Fruit fly (Drosophila melanogaster) whole organism, embryonic: ENCODE data around the gene CG14442.
A peak's percentile ranks its signal among the peaks of the same experiment; 100 is the strongest.

ENCODE experiments used
- Adf1 ChIP-seq: fragments of 200-800 bp; sonication (Bioruptor generic); IDR thresholded peaks from 2 replicates; pipeline ENCODE4 v1.3.6; 2022; ENCODE audit warnings: missing biosample characterization, missing genetic modification characterization
- Asciz ChIP-seq: fragments of 200-800 bp; sonication (Bioruptor generic); optimal IDR thresholded peaks from 2 replicates; lab custom pipeline; 2017; ENCODE audit warnings: missing biosample characterization, mild to moderate bottlenecking, missing genetic modification characterization, missing genetic modification reagents
- CG10267 ChIP-seq: fragments of 200-800 bp; sonication (Bioruptor generic); optimal IDR thresholded peaks from 2 replicates; lab custom pipeline; 2018; ENCODE audit warnings: missing biosample characterization, mild to moderate bottlenecking, missing genetic modification characterization, moderate library complexity
- CG10321 ChIP-seq: fragments of 200-800 bp; sonication (Bioruptor generic); IDR thresholded peaks from 2 replicates; pipeline ENCODE4 v1.3.6; 2022; ENCODE audit warnings: missing biosample characterization, missing genetic modification characterization
- CG10543 ChIP-seq: fragments of 200-800 bp; sonication (Bioruptor generic); optimal IDR thresholded peaks from 3 replicates; lab custom pipeline; 2017; ENCODE audit warnings: missing biosample characterization, mild to moderate bottlenecking, missing genetic modification characterization, moderate library complexity
- CG11504 ChIP-seq: fragments of 200-800 bp; sonication (Bioruptor generic); optimal IDR thresholded peaks from 3 replicates; lab custom pipeline; 2019; ENCODE audit warnings: missing biosample characterization, mild to moderate bottlenecking, missing genetic modification characterization, moderate library complexity
- CG14441 ChIP-seq: fragments of 200-800 bp; sonication (Bioruptor generic); IDR thresholded peaks from 2 replicates; pipeline ENCODE4 v1.3.6; 2022; ENCODE audit warnings: missing biosample characterization, missing genetic modification characterization
- CG15011 ChIP-seq: fragments of 200-800 bp; sonication (Bioruptor generic); optimal IDR thresholded peaks from 3 replicates; lab custom pipeline; 2018; ENCODE audit warnings: missing biosample characterization, mild to moderate bottlenecking, missing genetic modification characterization
- CG15269 ChIP-seq: fragments of 200-800 bp; sonication (Bioruptor generic); optimal IDR thresholded peaks from 2 replicates; lab custom pipeline; 2018; ENCODE audit warnings: missing biosample characterization, mild to moderate bottlenecking, missing genetic modification characterization, moderate library complexity
- CG17385 ChIP-seq: fragments of 200-800 bp; sonication (Bioruptor generic); optimal IDR thresholded peaks from 3 replicates; lab custom pipeline; 2018; ENCODE audit warnings: missing biosample characterization, mild to moderate bottlenecking, missing genetic modification characterization
- CG34376 ChIP-seq: fragments of 200-800 bp; sonication (Bioruptor generic); optimal IDR thresholded peaks from 2 replicates; lab custom pipeline; 2018; ENCODE audit warnings: missing biosample characterization, mild to moderate bottlenecking, missing genetic modification characterization
- CG6813 ChIP-seq: fragments of 200-800 bp; sonication (Bioruptor generic); optimal IDR thresholded peaks from 2 replicates; lab custom pipeline; 2017; ENCODE audit warnings: missing biosample characterization, missing genetic modification characterization, mild to moderate bottlenecking, moderate library complexity, missing genetic modification reagents
- CG7556 ChIP-seq: fragments of 200-800 bp; sonication (Bioruptor generic); optimal IDR thresholded peaks from 2 replicates; lab custom pipeline; 2017; ENCODE audit warnings: missing biosample characterization, mild to moderate bottlenecking, missing genetic modification characterization
- CG8281 ChIP-seq: fragments of 200-800 bp; sonication (Bioruptor generic); optimal IDR thresholded peaks from 2 replicates; lab custom pipeline; 2018; ENCODE audit warnings: missing biosample characterization, mild to moderate bottlenecking, missing genetic modification characterization, moderate library complexity
- CG8290 ChIP-seq, 3 experiments: fragments of 200-800 bp; sonication (Bioruptor generic); optimal IDR thresholded peaks; 2 replicates each; lab custom pipeline; 2016 to 2019; ENCODE audit warnings: missing biosample characterization in 3 of 3, missing genetic modification characterization in 3 of 3, mild to moderate bottlenecking in 2 of 3, moderate library complexity in 1 of 3
- Deaf1 ChIP-seq: fragments of 200-800 bp; optimal IDR thresholded peaks from 3 replicates; lab custom pipeline; 2019; ENCODE audit warnings: missing biosample characterization, mild to moderate bottlenecking, missing genetic modification characterization, moderate library complexity
- Fer1 ChIP-seq: fragments of 200-800 bp; sonication (Bioruptor generic); optimal IDR thresholded peaks from 2 replicates; lab custom pipeline; 2017; ENCODE audit warnings: missing biosample characterization, mild to moderate bottlenecking, missing genetic modification characterization
- Fer2 ChIP-seq: fragments of 200-800 bp; sonication (Bioruptor generic); optimal IDR thresholded peaks from 2 replicates; lab custom pipeline; 2018; ENCODE audit warnings: missing biosample characterization, mild to moderate bottlenecking, missing genetic modification characterization, moderate library complexity
- HmgD ChIP-seq: fragments of 200-800 bp; sonication (Bioruptor generic); optimal IDR thresholded peaks from 3 replicates; lab custom pipeline; 2016; ENCODE audit warnings: missing biosample characterization, missing genetic modification characterization
- Hmx ChIP-seq: fragments of 200-800 bp; sonication (Bioruptor generic); optimal IDR thresholded peaks from 2 replicates; lab custom pipeline; 2016; ENCODE audit warnings: missing biosample characterization, missing genetic modification characterization
- Jarid2 ChIP-seq: fragments of 200-800 bp; sonication (Bioruptor generic); optimal IDR thresholded peaks from 3 replicates; lab custom pipeline; 2017; ENCODE audit warnings: mild to moderate bottlenecking, missing biosample characterization, missing genetic modification reagents, missing genetic modification characterization
- Ravus ChIP-seq: fragments of 200-800 bp; sonication (Bioruptor generic); IDR thresholded peaks from 2 replicates; pipeline ENCODE4 v1.3.6; 2022; ENCODE audit warnings: missing biosample characterization, missing genetic modification characterization
- Side ChIP-seq: fragments of 200-800 bp; sonication (Bioruptor generic); optimal IDR thresholded peaks from 2 replicates; lab custom pipeline; 2016; ENCODE audit warnings: missing biosample characterization, missing genetic modification characterization
- Spps ChIP-seq: fragments of 200-800 bp; sonication (Bioruptor generic); optimal IDR thresholded peaks from 2 replicates; lab custom pipeline; 2018; ENCODE audit warnings: missing biosample characterization, mild to moderate bottlenecking, missing genetic modification characterization
- Ssrp ChIP-seq: fragments of 200-800 bp; sonication (Bioruptor generic); optimal IDR thresholded peaks from 2 replicates; lab custom pipeline; 2018; ENCODE audit warnings: missing biosample characterization, mild to moderate bottlenecking, missing genetic modification characterization, moderate library complexity
- abd-A ChIP-seq: fragments of 200-800 bp; sonication (Bioruptor generic); optimal IDR thresholded peaks from 3 replicates; lab custom pipeline; 2019; ENCODE audit warnings: missing biosample characterization, mild to moderate bottlenecking, missing genetic modification characterization, moderate library complexity
- bab2 ChIP-seq: fragments of 200-800 bp; sonication (Bioruptor generic); optimal IDR thresholded peaks from 2 replicates; lab custom pipeline; 2016; ENCODE audit warnings: missing biosample characterization, missing genetic modification characterization
- bowl ChIP-seq: fragments of 200-800 bp; sonication (Bioruptor generic); IDR thresholded peaks from 2 replicates; pipeline ENCODE4 v1.3.6; 2022; ENCODE audit warnings: missing biosample characterization, missing genetic modification characterization
- caup ChIP-seq: fragments of 200-800 bp; sonication (Bioruptor generic); optimal IDR thresholded peaks from 3 replicates; lab custom pipeline; 2017; ENCODE audit warnings: missing biosample characterization, mild to moderate bottlenecking, missing genetic modification characterization, moderate library complexity; ENCODE audit not compliant: severe bottlenecking
- cg ChIP-seq: fragments of 200-800 bp; sonication (Bioruptor generic); optimal IDR thresholded peaks from 3 replicates; lab custom pipeline; 2019; ENCODE audit warnings: missing biosample characterization, mild to moderate bottlenecking, missing genetic modification characterization, moderate library complexity
- chinmo ChIP-seq: fragments of 200-800 bp; sonication (Bioruptor generic); IDR thresholded peaks from 4 replicates; pipeline ENCODE4 v1.3.6; 2022; ENCODE audit warnings: missing biosample characterization, missing genetic modification characterization; ENCODE audit not compliant: partially characterized antibody
- cwo ChIP-seq: fragments of 200-800 bp; sonication (Bioruptor generic); optimal IDR thresholded peaks from 3 replicates; lab custom pipeline; 2017; ENCODE audit warnings: missing biosample characterization, missing genetic modification characterization, mild to moderate bottlenecking, moderate library complexity, missing genetic modification reagents
- eve ChIP-seq, 2 experiments: fragments of >200 bp; optimal IDR thresholded peaks; 2 replicates each; lab custom pipeline; 2017; ENCODE audit warnings: missing biosample characterization in 2 of 2, missing genetic modification characterization in 2 of 2
- exex ChIP-seq: fragments of 200-800 bp; sonication (Bioruptor generic); optimal IDR thresholded peaks from 4 replicates; lab custom pipeline; 2018; ENCODE audit warnings: missing biosample characterization, mild to moderate bottlenecking, missing genetic modification characterization, moderate library complexity
- gro ChIP-seq: fragments of 200-800 bp; sonication (Bioruptor generic); optimal IDR thresholded peaks from 2 replicates; lab custom pipeline; 2016; ENCODE audit warnings: missing biosample characterization, missing genetic modification characterization
- hbn ChIP-seq: fragments of 200-800 bp; sonication (Bioruptor generic); IDR thresholded peaks from 2 replicates; pipeline ENCODE4 v1.3.6; 2022; ENCODE audit warnings: missing biosample characterization, missing genetic modification characterization; ENCODE audit not compliant: partially characterized antibody
- jing ChIP-seq: fragments of 200-800 bp; sonication (Bioruptor generic); optimal IDR thresholded peaks from 2 replicates; lab custom pipeline; 2018; ENCODE audit warnings: missing biosample characterization, mild to moderate bottlenecking, missing genetic modification characterization
- lab ChIP-seq: fragments of 200-800 bp; sonication (Bioruptor generic); optimal IDR thresholded peaks from 3 replicates; lab custom pipeline; 2017; ENCODE audit warnings: missing biosample characterization, missing genetic modification characterization, mild to moderate bottlenecking, moderate library complexity, missing genetic modification reagents
- mirr ChIP-seq: fragments of 200-800 bp; sonication (Bioruptor generic); optimal IDR thresholded peaks from 3 replicates; lab custom pipeline; 2018; ENCODE audit warnings: missing biosample characterization, mild to moderate bottlenecking, missing genetic modification characterization
- pros ChIP-seq: fragments of 200-800 bp; sonication (Bioruptor generic); optimal IDR thresholded peaks from 3 replicates; lab custom pipeline; 2019; ENCODE audit warnings: missing biosample characterization, mild to moderate bottlenecking, missing genetic modification characterization, moderate library complexity
- salm ChIP-seq: fragments of 200-800 bp; sonication (Bioruptor generic); optimal IDR thresholded peaks from 2 replicates; lab custom pipeline; 2018; ENCODE audit warnings: missing biosample characterization, mild to moderate bottlenecking, missing genetic modification characterization
- sens ChIP-seq: fragments of 200-800 bp; sonication (Bioruptor generic); peaks from one replicate; lab custom pipeline; 2016; ENCODE audit warnings: missing biosample characterization, missing genetic modification characterization
- sna ChIP-seq: fragments of 200-800 bp; sonication (Bioruptor generic); IDR thresholded peaks from 2 replicates; pipeline ENCODE4 v1.3.6; 2022; ENCODE audit warnings: missing biosample characterization, missing genetic modification characterization; ENCODE audit not compliant: partially characterized antibody
- sqz ChIP-seq: fragments of 200-800 bp; sonication (Bioruptor generic); optimal IDR thresholded peaks from 3 replicates; lab custom pipeline; 2018; ENCODE audit warnings: missing biosample characterization, mild to moderate bottlenecking, missing genetic modification characterization
- tap ChIP-seq: fragments of 200-800 bp; optimal IDR thresholded peaks from 3 replicates; lab custom pipeline; 2019; ENCODE audit warnings: missing biosample characterization, mild to moderate bottlenecking, missing genetic modification characterization, moderate library complexity
- twi ChIP-seq: fragments of 200-800 bp; optimal IDR thresholded peaks from 2 replicates; lab custom pipeline; 2019; ENCODE audit warnings: missing biosample characterization, mild to moderate bottlenecking, missing genetic modification characterization, moderate library complexity
- vvl ChIP-seq: fragments of 200-800 bp; sonication (Bioruptor generic); IDR thresholded peaks from 2 replicates; pipeline ENCODE4 v1.3.6; 2022; ENCODE audit warnings: missing biosample characterization, missing genetic modification characterization
- yki ChIP-seq: fragments of >200 bp; optimal IDR thresholded peaks from 3 replicates; lab custom pipeline; 2018

Gene CG14442

dm6 chrX:6700263-6700989 is 5.6 kb upstream of the CG14442 start:
- TF ChIP-seq vvl (GFP tag; lab: Robert Waterston, UW) (0 out of 2 replicates have a peak, but pooled peaks have one; percentile 13), caup (GFP tag; lab: Kevin White, UChicago) (peak; percentile 28), Jarid2 (GFP tag; lab: Kevin White, UChicago) (no peak), gro (GFP tag; lab: Kevin White, UChicago) (peak; percentile 6), salm (tag; lab: Kevin White, UChicago) (peak; percentile 20), jing (no peak), lab (GFP tag; lab: Kevin White, UChicago) (peak; percentile 8), Fer2 (tag; lab: Kevin White, UChicago) (no peak), yki (peak; percentile 37), CG17385 (GFP tag; lab: Kevin White, UChicago) (peak; percentile 86), cg (peak; percentile 75), CG10321 (GFP tag; lab: Robert Waterston, UW) (peak; percentile 52; the same call in 1 of the 2 replicates), CG10267 (no peak), CG34376 (GFP tag; lab: Kevin White, UChicago) (peak; percentile 62), tap (tag; lab: Kevin White, UChicago) (peak; percentile 6), Ssrp (tag; lab: Kevin White, UChicago) (no peak), CG15269 (no peak), cwo (GFP tag; lab: Kevin White, UChicago) (peak; percentile 12), CG8290 (GFP tag; optimal IDR thresholded peaks at IDR 0.05; lab: Kevin White, UChicago) (no peak), CG8290 (tag; optimal IDR thresholded peaks at IDR 0.05; lab: Kevin White, UChicago) (peak in 1 of 2 experiments; percentile 6), Hmx (no peak), CG15011 (GFP tag; lab: Kevin White, UChicago) (no peak), hbn (no peak), bab2 (GFP tag; lab: Kevin White, UChicago) (no peak), sna (no peak), eve (GFP tag; optimal IDR thresholded peaks at IDR 0.05; lab: Kevin White, UChicago) (peak in 1 of 2 experiments; percentile 24), Adf1 (GFP tag; lab: Robert Waterston, UW) (peak; percentile 90), mirr (GFP tag; lab: Kevin White, UChicago) (peak; percentile 89), exex (tag; lab: Kevin White, UChicago) (peak; percentile 81), Ravus (no peak), CG8281 (tag; lab: Kevin White, UChicago) (no peak), bowl (no peak), CG14441 (peak; percentile 54), sens (GFP tag; lab: Kevin White, UChicago) (peak; percentile 74), CG10543 (GFP tag; lab: Kevin White, UChicago) (peak; percentile 22), CG6813 (GFP tag; lab: Kevin White, UChicago) (no peak), Deaf1 (peak; percentile 24), Side (no peak), Fer1 (GFP tag; lab: Kevin White, UChicago) (peak; percentile 6), sqz (GFP tag; lab: Kevin White, UChicago) (peak; percentile 4), abd-A (tag; lab: Kevin White, UChicago) (peak; percentile 59), CG11504 (no peak), Asciz (GFP tag; lab: Kevin White, UChicago) (peak; percentile 38), CG7556 (GFP tag; lab: Kevin White, UChicago) (no peak), HmgD (GFP tag; lab: Kevin White, UChicago) (no peak), chinmo (0 out of 4 replicates have a peak, but pooled peaks have one; percentile 65), twi (no peak), Spps (no peak), pros (peak; percentile 53)
